Worm (Caenorhabditis elegans) whole organism, late embryonic: ENCODE data around the gene snf-9.

Experiments
- C08G9.2 ChIP-seq: sonication (generic microtip); optimal IDR thresholded peaks from 2 replicates; lab custom pipeline; 2016; ENCODE audit warnings: mild to moderate bottlenecking, missing genetic modification characterization, moderate library complexity, missing compliant biosample characterization
- C38D4.7 ChIP-seq: fragments of 200-800 bp; sonication (Bioruptor generic); optimal IDR thresholded peaks from 2 replicates; lab custom pipeline; 2018; ENCODE audit warnings: mild to moderate bottlenecking, missing genetic modification characterization, moderate library complexity, missing compliant biosample characterization
- F13H6.1 ChIP-seq: sonication (generic microtip); optimal IDR thresholded peaks from 2 replicates; lab custom pipeline; 2016; ENCODE audit warnings: missing genetic modification characterization, missing compliant biosample characterization
- ama-1 ChIP-seq: fragments of 150-350 bp; optimal IDR thresholded peaks from 2 replicates; lab custom pipeline; 2014
- ceh-18 ChIP-seq: sonication (generic microtip); optimal IDR thresholded peaks from 2 replicates; lab custom pipeline; 2016; ENCODE audit warnings: missing genetic modification characterization, missing compliant biosample characterization
- ceh-19 ChIP-seq: fragments of 200-800 bp; sonication (Bioruptor generic); optimal IDR thresholded peaks from 2 replicates; lab custom pipeline; 2018; ENCODE audit warnings: mild to moderate bottlenecking, missing genetic modification characterization, missing compliant biosample characterization
- ceh-2 ChIP-seq: sonication (generic microtip); optimal IDR thresholded peaks from 2 replicates; lab custom pipeline; 2016; ENCODE audit warnings: missing genotype, missing genetic modification characterization, missing compliant biosample characterization
- ceh-22 ChIP-seq: sonication (generic microtip); optimal IDR thresholded peaks from 2 replicates; lab custom pipeline; 2017; ENCODE audit warnings: missing biosample characterization, missing genetic modification characterization
- ceh-24 ChIP-seq: sonication (generic microtip); optimal IDR thresholded peaks from 2 replicates; lab custom pipeline; 2016; ENCODE audit warnings: mild to moderate bottlenecking, missing genetic modification characterization, missing compliant biosample characterization
- ceh-31 ChIP-seq: sonication (generic microtip); optimal IDR thresholded peaks from 2 replicates; lab custom pipeline; 2016; ENCODE audit warnings: missing genetic modification characterization, missing compliant biosample characterization
- ceh-45 ChIP-seq: fragments of 200-800 bp; sonication (Bioruptor generic); IDR thresholded peaks from 2 replicates; pipeline ENCODE4 v1.3.6; 2022; ENCODE audit warnings: missing genetic modification reagents, missing genetic modification characterization, missing compliant biosample characterization
- ceh-48 ChIP-seq: sonication (generic microtip); optimal IDR thresholded peaks from 2 replicates; lab custom pipeline; 2016; ENCODE audit warnings: missing genetic modification characterization, inconsistent platforms, missing compliant biosample characterization
- dve-1 ChIP-seq: sonication (generic microtip); optimal IDR thresholded peaks from 2 replicates; lab custom pipeline; 2017; ENCODE audit warnings: antibody characterized with exemption, mild to moderate bottlenecking, missing genetic modification characterization, missing compliant biosample characterization
- elt-2 ChIP-seq: sonication (generic microtip); optimal IDR thresholded peaks from 2 replicates; lab custom pipeline; 2016; ENCODE audit warnings: missing genetic modification reagents, missing genetic modification characterization, missing compliant biosample characterization
- eyg-1 ChIP-seq: sonication (generic microtip); optimal IDR thresholded peaks from 2 replicates; lab custom pipeline; 2016; ENCODE audit warnings: missing genotype, missing genetic modification characterization, missing compliant biosample characterization
- fax-1 ChIP-seq: sonication (generic microtip); optimal IDR thresholded peaks from 2 replicates; lab custom pipeline; 2016; ENCODE audit warnings: missing genotype, missing genetic modification characterization, missing compliant biosample characterization
- fkh-10 ChIP-seq: fragments of 150-350 bp; optimal IDR thresholded peaks from 2 replicates; lab custom pipeline; 2014; ENCODE audit warnings: missing biosample characterization, missing genetic modification reagents, missing genetic modification characterization
- fkh-6 ChIP-seq: sonication (generic microtip); optimal IDR thresholded peaks from 2 replicates; lab custom pipeline; 2016; ENCODE audit warnings: missing genetic modification characterization, missing compliant biosample characterization
- hlh-15 ChIP-seq: sonication (generic microtip); optimal IDR thresholded peaks from 2 replicates; lab custom pipeline; 2016; ENCODE audit warnings: missing genetic modification characterization, missing compliant biosample characterization
- hlh-6 ChIP-seq: sonication (generic microtip); optimal IDR thresholded peaks from 2 replicates; lab custom pipeline; 2016; ENCODE audit warnings: missing genotype, missing genetic modification characterization, missing compliant biosample characterization
- lim-6 ChIP-seq: sonication (generic microtip); optimal IDR thresholded peaks from 2 replicates; lab custom pipeline; 2016; ENCODE audit warnings: missing genetic modification characterization, missing compliant biosample characterization
- madf-2 ChIP-seq: sonication (generic microtip); optimal IDR thresholded peaks from 2 replicates; lab custom pipeline; 2017; ENCODE audit warnings: missing genetic modification characterization, missing compliant biosample characterization
- mec-3 ChIP-seq: sonication (generic microtip); optimal IDR thresholded peaks from 2 replicates; lab custom pipeline; 2016; ENCODE audit warnings: borderline replicate concordance, missing genetic modification characterization, missing compliant biosample characterization
- nhr-11 ChIP-seq: fragments of 150-350 bp; optimal IDR thresholded peaks from 2 replicates; lab custom pipeline; 2014; ENCODE audit warnings: missing biosample characterization, missing genetic modification characterization
- nhr-232 ChIP-seq: sonication (generic microtip); optimal IDR thresholded peaks from 2 replicates; lab custom pipeline; 2016; ENCODE audit warnings: missing genetic modification characterization, missing compliant biosample characterization
- npax-4 ChIP-seq: sonication (generic microtip); optimal IDR thresholded peaks from 2 replicates; lab custom pipeline; 2016; ENCODE audit warnings: missing genetic modification characterization, missing compliant biosample characterization
- pag-3 ChIP-seq: sonication (generic microtip); optimal IDR thresholded peaks from 2 replicates; lab custom pipeline; 2016; ENCODE audit warnings: missing compliant biosample characterization, missing genetic modification characterization, borderline replicate concordance
- pat-9 ChIP-seq: fragments of 200-800 bp; sonication (Bioruptor generic); optimal IDR thresholded peaks from 2 replicates; lab custom pipeline; 2018; ENCODE audit warnings: mild to moderate bottlenecking, missing genetic modification characterization, moderate library complexity, missing compliant biosample characterization
- ref-2 ChIP-seq: sonication (generic microtip); optimal IDR thresholded peaks from 2 replicates; lab custom pipeline; 2016; ENCODE audit warnings: missing genetic modification characterization, missing compliant biosample characterization
- rnt-1 ChIP-seq: sonication (generic microtip); optimal IDR thresholded peaks from 2 replicates; lab custom pipeline; 2016; ENCODE audit warnings: missing genetic modification characterization, missing compliant biosample characterization
- sox-2 ChIP-seq: fragments of 200-800 bp; sonication (Bioruptor generic); IDR thresholded peaks from 2 replicates; pipeline ENCODE4 v1.3.6; 2022; ENCODE audit warnings: missing genetic modification reagents, missing genetic modification characterization, missing compliant biosample characterization
- syd-9 ChIP-seq: sonication (generic microtip); optimal IDR thresholded peaks from 2 replicates; lab custom pipeline; 2016; ENCODE audit warnings: mild to moderate bottlenecking, missing genetic modification characterization, moderate library complexity, missing compliant biosample characterization
- tbx-7 ChIP-seq: sonication (generic microtip); optimal IDR thresholded peaks from 2 replicates; lab custom pipeline; 2016; ENCODE audit warnings: missing genotype, missing genetic modification characterization, missing compliant biosample characterization
- ttx-3 ChIP-seq: sonication (generic microtip); optimal IDR thresholded peaks from 2 replicates; lab custom pipeline; 2016; ENCODE audit warnings: missing genetic modification reagents, missing genetic modification characterization, missing compliant biosample characterization
- unc-42 ChIP-seq: sonication (generic microtip); optimal IDR thresholded peaks from 2 replicates; lab custom pipeline; 2016; ENCODE audit warnings: missing genotype, missing genetic modification characterization, missing compliant biosample characterization
- unc-86 ChIP-seq: sonication (generic microtip); optimal IDR thresholded peaks from 2 replicates; lab custom pipeline; 2016; ENCODE audit warnings: missing genetic modification characterization, missing compliant biosample characterization

snf-9 gene

ce11 chrIV:17284099-17284498 lies 27.8 kb upstream of the snf-9 start, which contains the start of gene nra-1:
Gene nra-1 (minus strand): TSS chrIV:17284199.
- no peak for TF ChIP-seq nhr-232 (tag; lab: Kevin White, UChicago)
- no peak for TF ChIP-seq ceh-22 (tag; lab: Kevin White, UChicago)
- TF ChIP-seq F13H6.1 (tag; lab: Kevin White, UChicago) = no peak
- no peak for TF ChIP-seq lim-6 (tag; lab: Kevin White, UChicago)
- no peak for TF ChIP-seq fax-1
- no peak for TF ChIP-seq sox-2 (GFP tag; lab: Robert Waterston, UW)
- TF ChIP-seq madf-2 (tag; lab: Kevin White, UChicago) = no peak
- TF ChIP-seq tbx-7 (tag; lab: Kevin White, UChicago) = no peak
- TF ChIP-seq pat-9 (tag; lab: Kevin White, UChicago) = no peak
- TF ChIP-seq ceh-18 (tag; lab: Kevin White, UChicago) = no peak
- no peak for TF ChIP-seq C08G9.2 (tag; lab: Kevin White, UChicago)
- no peak for TF ChIP-seq fkh-10 (GFP tag; lab: Kevin White, UChicago)
- no peak for TF ChIP-seq syd-9 (tag; lab: Kevin White, UChicago)
- no peak for TF ChIP-seq hlh-15 (tag; lab: Kevin White, UChicago)
- no peak for TF ChIP-seq ttx-3 (tag; lab: Kevin White, UChicago)
- TF ChIP-seq pag-3 (tag; lab: Kevin White, UChicago) = no peak
- no peak for TF ChIP-seq unc-42 (tag; lab: Kevin White, UChicago)

- TF ChIP-seq unc-42 (tag; lab: Kevin White, UChicago) (peak; percentile 17), ceh-19 (GFP tag; lab: Kevin White, UChicago) (no peak)
- TF ChIP-seq, all 69 proteins: peak for 1
Observed at ce11 chrIV:17285263-17285662, 26.7 kb upstream of the snf-9 start.

- TF ChIP-seq fkh-6 (tag; lab: Kevin White, UChicago) (no peak), hlh-15 (tag; lab: Kevin White, UChicago) (no peak), ceh-45 (GFP tag; lab: Robert Waterston, UW) (no peak), madf-2 (tag; lab: Kevin White, UChicago) (no peak), hlh-6 (tag; lab: Kevin White, UChicago) (no peak), fax-1 (no peak), ttx-3 (tag; lab: Kevin White, UChicago) (no peak), nhr-232 (tag; lab: Kevin White, UChicago) (no peak), ceh-24 (tag; lab: Kevin White, UChicago) (no peak), ref-2 (no peak), unc-86 (tag; lab: Kevin White, UChicago) (no peak), lim-6 (tag; lab: Kevin White, UChicago) (no peak), dve-1 (tag; lab: Kevin White, UChicago) (no peak), npax-4 (tag; lab: Kevin White, UChicago) (no peak), ceh-48 (tag; lab: Kevin White, UChicago) (no peak), rnt-1 (tag; lab: Kevin White, UChicago) (no peak)
Observed at ce11 chrIV:17287908-17288675, 23.9 kb upstream of the snf-9 start, which contains the start of gene zipt-7.1. Gene zipt-7.1 (minus strand): TSS chrIV:17288139.

- TF ChIP-seq C38D4.7 (GFP tag; lab: Kevin White, UChicago) (no peak), syd-9 (tag; lab: Kevin White, UChicago) (no peak), unc-42 (tag; lab: Kevin White, UChicago) (peak; percentile 72), eyg-1 (tag; lab: Kevin White, UChicago) (no peak)
Observed at ce11 chrIV:17291629-17292199, 20.2 kb upstream of the snf-9 start, which contains the start of the genes T28F3.11 and slc-17.4. Gene T28F3.11 (minus strand): TSS chrIV:17291679. Gene slc-17.4 (minus strand): TSS chrIV:17291733.

- TF ChIP-seq ceh-31 = no peak
- TF ChIP-seq mec-3 (tag; lab: Kevin White, UChicago) = no peak
- TF ChIP-seq ceh-2 (tag; lab: Kevin White, UChicago) = no peak
- TF ChIP-seq ama-1 (lab: Kevin White, UChicago) = no peak
- no peak for TF ChIP-seq nhr-11
- no peak for TF ChIP-seq ceh-45 (GFP tag; lab: Robert Waterston, UW)
- no peak for TF ChIP-seq madf-2 (tag; lab: Kevin White, UChicago)
- TF ChIP-seq elt-2 (tag; lab: Kevin White, UChicago) = no peak
- no peak for TF ChIP-seq syd-9 (tag; lab: Kevin White, UChicago)
Observed at ce11 chrIV:17292350-17292749, 19.6 kb upstream of the snf-9 start.
